Fruit fly (Drosophila melanogaster) S2 (cell line): ENCODE measurements around the gene armi.

Experiments used
- CG8478 ChIP-seq: fragments of >200 bp; optimal IDR thresholded peaks from 2 replicates; lab custom pipeline; 2018
- CTCF ChIP-seq, 2 experiments: fragments of >200 bp; optimal IDR thresholded peaks; 2 replicates each; lab custom pipeline; 2018

Gene armi

DNA sequence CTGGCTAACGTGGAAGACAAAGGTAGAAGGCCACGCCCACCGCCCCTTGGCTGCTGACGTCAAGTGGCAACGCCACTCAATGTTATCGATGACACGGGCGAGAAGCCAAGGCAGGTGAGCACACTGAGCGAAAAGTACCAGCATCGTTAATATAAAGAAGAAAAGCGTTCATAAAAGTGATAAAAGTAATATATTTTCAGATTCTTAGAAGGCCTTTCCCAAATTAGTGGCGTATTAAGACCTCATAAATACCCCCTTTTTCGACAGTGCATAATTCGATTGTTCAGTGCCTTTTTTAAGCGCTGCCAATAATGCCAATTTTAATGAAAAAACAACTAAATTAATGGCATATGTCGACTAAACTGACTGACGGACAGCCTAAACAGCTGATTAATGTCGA, 11.4 kb upstream of the armi start:
- TF ChIP-seq CG8478 (lab: Kevin White, UChicago) (no peak), CTCF (optimal IDR thresholded peaks at IDR 0.05; lab: Kevin White, UChicago) (no peak)

DNA sequence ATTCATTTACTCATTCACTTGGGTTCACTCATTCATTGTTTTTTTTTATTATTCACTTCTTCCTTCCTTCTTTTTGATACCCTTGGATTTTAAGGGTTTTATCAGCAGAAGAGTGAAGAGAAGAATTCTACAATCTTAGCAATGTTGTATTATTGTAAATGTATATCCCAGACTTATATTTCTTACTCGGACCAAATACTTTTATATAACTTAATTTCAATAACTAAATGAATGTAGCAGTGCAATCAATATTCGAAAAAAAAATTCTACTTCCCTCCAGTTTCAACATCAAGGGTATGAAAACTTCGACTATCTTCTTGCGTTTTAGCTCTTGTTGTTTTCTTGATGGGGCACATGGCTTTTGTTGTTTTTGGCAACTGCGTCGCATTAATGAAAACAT, 10.7 kb upstream of the armi start:
- TF ChIP-seq CG8478 (lab: Kevin White, UChicago) (no peak), CTCF (optimal IDR thresholded peaks at IDR 0.05; lab: Kevin White, UChicago) (no peak)

DNA sequence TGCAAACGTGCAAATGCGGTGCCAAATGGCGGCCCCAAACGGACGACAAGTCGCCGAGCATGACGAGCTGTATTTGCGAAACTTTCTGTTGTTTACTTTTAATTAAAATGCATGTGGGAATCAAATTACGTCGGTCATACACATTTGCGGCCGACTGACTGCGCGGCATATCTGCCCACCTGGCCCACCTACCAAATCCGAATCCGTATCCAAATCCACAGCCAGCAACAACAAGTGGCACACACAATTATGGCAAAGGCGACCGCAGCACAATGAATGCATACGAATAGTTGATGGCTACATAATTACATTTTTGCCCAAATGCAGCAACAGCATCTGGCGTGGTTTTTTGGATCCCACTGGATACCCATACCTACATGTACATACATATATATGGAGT, 9.3 kb upstream of the armi start:
- no peak for TF ChIP-seq CTCF (optimal IDR thresholded peaks at IDR 0.05; lab: Kevin White, UChicago)

dm6 chr3L:3452684-3453083, 8.4 kb upstream of the armi start:
- no peak for TF ChIP-seq CG8478 (lab: Kevin White, UChicago)
- no peak for TF ChIP-seq CTCF (optimal IDR thresholded peaks at IDR 0.05; lab: Kevin White, UChicago)

- TF ChIP-seq CG8478 (lab: Kevin White, UChicago), result no peak
Measured at dm6 chr3L:3454430-3454829, 6.7 kb upstream of the armi start.

- TF ChIP-seq CTCF (optimal IDR thresholded peaks at IDR 0.05; lab: Kevin White, UChicago) (no peak), CG8478 (lab: Kevin White, UChicago) (no peak)
Measured at dm6 chr3L:3454921-3455554, 6.1 kb upstream of the armi start.

DNA sequence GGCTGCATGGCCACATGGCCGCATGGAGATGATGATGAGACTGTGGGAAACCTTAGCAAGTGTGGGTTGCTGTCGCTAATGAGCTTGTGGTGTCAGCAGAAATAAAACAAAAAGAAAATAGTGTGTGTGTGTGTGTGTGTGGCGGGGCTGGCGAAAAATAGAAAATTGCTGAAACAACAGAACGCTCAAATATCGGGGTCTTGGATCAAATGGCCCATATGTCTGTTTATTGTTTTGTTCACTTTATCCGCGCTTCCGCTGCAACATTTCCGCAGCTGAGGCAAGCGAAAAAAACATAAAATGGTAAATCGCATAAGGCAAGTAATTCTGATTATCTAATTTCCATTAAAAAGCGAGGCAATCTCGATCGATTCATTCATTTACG, 5.6 kb upstream of the armi start:
- TF ChIP-seq CTCF (optimal IDR thresholded peaks at IDR 0.05; lab: Kevin White, UChicago) (no peak), CG8478 (lab: Kevin White, UChicago) (no peak)

- TF ChIP-seq CG8478 (lab: Kevin White, UChicago), result no peak
- TF ChIP-seq CTCF (optimal IDR thresholded peaks at IDR 0.05; lab: Kevin White, UChicago), result no peak
Measured at dm6 chr3L:3456009-3456566, 5.0 kb upstream of the armi start.

dm6 chr3L:3456922-3457321, 4.2 kb upstream of the armi start:
- peak; percentile 19 to 44 for TF ChIP-seq CTCF (optimal IDR thresholded peaks at IDR 0.05; lab: Kevin White, UChicago)
- TF ChIP-seq CG8478 (lab: Kevin White, UChicago), result no peak

- no peak for TF ChIP-seq CTCF (optimal IDR thresholded peaks at IDR 0.05; lab: Kevin White, UChicago)
- TF ChIP-seq CG8478 (lab: Kevin White, UChicago), result no peak
Measured at dm6 chr3L:3460402-3461027, 602 bp upstream of the armi start, which contains the start of gene eIF5B. eIF5B (minus strand) TSS chr3L:3460977.

DNA sequence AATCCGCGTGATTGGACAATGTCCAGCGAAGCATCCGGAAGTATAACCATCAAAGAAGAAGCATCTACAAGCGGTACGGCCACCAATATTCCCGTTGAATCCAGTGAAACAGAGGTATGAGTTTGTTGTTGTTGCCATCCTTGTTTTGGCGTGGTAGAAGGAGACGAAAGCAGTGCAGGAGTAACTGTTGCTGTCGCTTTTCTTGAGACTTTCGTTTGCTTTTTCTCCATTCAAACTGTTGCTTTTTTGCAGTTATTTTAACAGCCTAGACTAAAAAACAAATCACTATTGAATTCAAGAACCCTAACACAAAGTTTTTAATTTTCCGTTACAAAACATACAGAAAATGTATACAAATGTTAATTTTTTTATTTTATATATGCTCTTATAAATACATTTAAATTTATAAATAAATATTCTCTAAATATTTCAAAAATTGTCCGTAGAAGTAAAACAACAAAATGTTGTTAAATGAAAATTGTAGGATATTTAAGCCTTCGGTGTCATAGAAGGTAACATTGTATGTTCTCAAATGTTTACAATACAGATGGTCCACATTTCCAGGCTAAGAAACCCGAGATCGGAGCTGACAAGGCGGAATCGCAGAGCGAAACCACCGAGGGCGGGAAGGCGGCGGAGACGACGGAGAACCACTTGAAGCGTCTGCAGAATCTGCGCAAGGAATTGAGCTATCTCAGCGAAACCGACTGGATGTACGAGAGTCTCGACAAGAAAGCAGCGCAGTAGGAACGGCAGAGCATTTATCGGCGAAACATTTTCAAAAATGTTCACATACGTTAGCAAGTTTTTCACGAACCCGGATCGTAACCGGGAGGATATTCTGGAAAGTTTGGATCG, 669 bp downstream of the armi start:
- TF ChIP-seq CTCF (optimal IDR thresholded peaks at IDR 0.05; lab: Kevin White, UChicago) (no peak), CG8478 (lab: Kevin White, UChicago) (no peak)

- no peak for TF ChIP-seq CTCF (optimal IDR thresholded peaks at IDR 0.05; lab: Kevin White, UChicago)
- no peak for TF ChIP-seq CG8478 (lab: Kevin White, UChicago)
Measured at dm6 chr3L:3466200-3466599, 5.1 kb downstream of the armi start, which contains the start of gene CycJ. CycJ (plus strand) TSS chr3L:3466428.

dm6 chr3L:3469709-3470108, 8.6 kb downstream of the armi start:
- TF ChIP-seq CTCF (optimal IDR thresholded peaks at IDR 0.05; lab: Kevin White, UChicago) (no peak), CG8478 (lab: Kevin White, UChicago) (no peak)

DNA sequence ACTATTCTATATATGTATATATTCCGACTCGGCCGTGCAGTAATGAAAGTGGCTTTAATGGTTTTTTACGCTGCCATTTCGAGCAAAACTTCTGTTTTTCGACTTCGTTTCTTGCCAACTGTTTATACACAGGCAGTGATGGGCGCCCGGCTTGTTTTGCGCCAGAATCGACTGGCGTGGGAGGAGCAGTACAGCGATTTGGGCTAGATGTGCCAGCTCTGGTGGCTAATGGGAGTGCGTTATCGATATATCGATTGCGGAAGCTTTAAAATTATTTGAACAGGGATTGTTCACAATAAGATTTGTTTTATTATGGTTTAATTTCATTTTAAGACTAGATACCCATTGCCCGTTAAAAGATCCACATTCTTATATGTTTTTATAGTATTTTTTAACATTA, 10.1 kb downstream of the armi start, which contains the start of gene CG14971:
TSS of gene CG14971 (minus strand) at position 136 of the 400 bp plus-strand sequence.
- TF ChIP-seq CG8478 (lab: Kevin White, UChicago) (no peak), CTCF (optimal IDR thresholded peaks at IDR 0.05; lab: Kevin White, UChicago) (peak in 1 of 2 experiments; percentile 27)

DNA sequence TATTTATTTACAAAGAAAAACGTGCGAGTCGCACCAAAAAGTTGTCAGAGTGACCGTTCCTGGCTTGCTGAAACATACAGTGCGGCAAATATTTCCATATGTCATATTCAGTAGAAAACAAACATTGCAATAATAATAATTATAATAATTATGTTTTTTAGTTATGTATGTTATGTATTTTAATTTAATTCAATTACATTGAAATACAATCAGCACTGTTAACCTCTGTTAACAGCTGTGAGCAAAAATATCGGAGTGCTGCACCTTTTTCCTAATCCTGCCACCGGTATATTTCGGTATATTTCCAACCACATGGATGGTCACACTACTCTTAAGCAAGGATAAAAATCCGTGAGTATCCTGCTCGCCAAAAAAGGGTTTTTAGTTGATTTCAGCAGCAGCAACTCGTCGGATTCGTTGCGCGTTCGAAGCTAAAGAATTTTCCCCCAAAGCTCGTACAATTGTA, 11.0 kb downstream of the armi start, which contains the start of the genes CG32267 and CG42324:
TSS of gene CG32267 (minus strand) at position 51 of the 466 bp plus-strand sequence.
TSS of gene CG42324 (plus strand) at position 385 of the 466 bp plus-strand sequence.
- TF ChIP-seq CTCF (optimal IDR thresholded peaks at IDR 0.05; lab: Kevin White, UChicago), result peak in 1 of 2 experiments; percentile 9
- TF ChIP-seq CG8478 (lab: Kevin White, UChicago), result no peak
